Worm (Caenorhabditis elegans): ENCODE measurements around the gene R08D7.4.

- no peak for TF ChIP-seq efl-1 (GFP tag; optimal IDR thresholded peaks at IDR 0.05)
- peak; percentile 23 for TF ChIP-seq F49E8.2 (tag; optimal IDR thresholded peaks at IDR 0.05; ENCODE audit: insufficient read depth)
- no peak for TF ChIP-seq mes-4 (tag; optimal IDR thresholded peaks at IDR 0.05)
Observed at ce11 chrIII:9004658-9005057, 33.0 kb downstream of the R08D7.4 start.

All from whole organism, young adult.